Worm (Caenorhabditis elegans) whole organism, mixed stage, embryonic: ENCODE data around the gene nhl-1.

Experiments
- M03D4.4 ChIP-seq: sonication (generic microtip); optimal IDR thresholded peaks from 2 replicates; lab custom pipeline; 2017; ENCODE audit warnings: mild to moderate bottlenecking, missing genetic modification characterization, missing compliant biosample characterization
- ces-1 ChIP-seq: fragments of 150-350 bp; optimal IDR thresholded peaks from 2 replicates; lab custom pipeline; 2014; ENCODE audit warnings: missing biosample characterization, missing genetic modification reagents, missing genetic modification characterization
- flh-1 ChIP-seq: fragments of 200-800 bp; sonication (Bioruptor generic); optimal IDR thresholded peaks from 2 replicates; lab custom pipeline; 2018; ENCODE audit warnings: mild to moderate bottlenecking, missing genetic modification characterization, moderate library complexity, missing compliant biosample characterization
- ham-2 ChIP-seq: fragments of 200-800 bp; sonication (Bioruptor generic); optimal IDR thresholded peaks from 2 replicates; lab custom pipeline; 2018; ENCODE audit warnings: mild to moderate bottlenecking, missing genetic modification characterization, missing compliant biosample characterization
- nhr-237 ChIP-seq: fragments of 150-350 bp; optimal IDR thresholded peaks from 2 replicates; lab custom pipeline; 2014; ENCODE audit warnings: missing biosample characterization, missing genetic modification characterization
- nhr-28 ChIP-seq: fragments of 150-350 bp; optimal IDR thresholded peaks from 2 replicates; lab custom pipeline; 2014; ENCODE audit warnings: missing biosample characterization, missing genetic modification characterization
- sem-2 ChIP-seq: fragments of 200-800 bp; sonication (Bioruptor generic); optimal IDR thresholded peaks from 2 replicates; lab custom pipeline; 2018; ENCODE audit warnings: mild to moderate bottlenecking, missing genetic modification characterization, missing compliant biosample characterization
- snpc-4 ChIP-seq: fragments of 150-350 bp; optimal IDR thresholded peaks from 2 replicates; lab custom pipeline; 2014; ENCODE audit warnings: missing biosample characterization, missing genetic modification characterization
- unc-62 ChIP-seq: fragments of 150-350 bp; optimal IDR thresholded peaks from 2 replicates; lab custom pipeline; 2014; ENCODE audit warnings: missing biosample characterization, missing genetic modification reagents, missing genetic modification characterization
- ztf-11 ChIP-seq: fragments of 150-350 bp; optimal IDR thresholded peaks from 2 replicates; lab custom pipeline; 2014; ENCODE audit warnings: missing biosample characterization, missing genetic modification characterization

DNA sequence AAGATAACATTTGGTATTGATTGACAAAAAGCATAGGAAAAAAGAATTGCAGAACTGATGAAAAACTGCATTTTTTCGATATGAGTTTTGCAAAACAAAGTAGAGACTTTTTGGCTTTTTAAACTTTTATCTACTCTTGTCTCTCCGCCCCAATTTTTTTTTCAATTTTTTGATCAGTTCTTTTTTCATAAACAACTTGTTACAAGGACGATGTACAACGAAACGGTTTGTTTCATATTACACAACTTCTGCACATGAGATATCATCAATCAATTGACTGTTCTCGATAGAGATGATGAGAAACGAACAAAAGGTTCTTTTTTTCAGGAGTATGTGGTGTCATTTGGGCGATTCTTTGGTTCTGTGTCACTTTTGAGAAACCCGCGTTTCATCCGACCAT lies 15.1 kb downstream of the nhl-1 start, which contains the start of gene ZK512.7:
- TF ChIP-seq ham-2 (GFP tag; lab: Kevin White, UChicago) (no peak), nhr-28 (no peak), snpc-4 (no peak), flh-1 (GFP tag; lab: Kevin White, UChicago) (no peak), sem-2 (GFP tag; lab: Kevin White, UChicago) (no peak), nhr-237 (no peak), ces-1 (no peak), ztf-11 (no peak), M03D4.4 (no peak), unc-62 (GFP tag; lab: Kevin White, UChicago) (no peak)
